Worm (Caenorhabditis elegans): ENCODE results near the gene C23H5.12.

C23H5.12 gene

ce11 chrIV:2133431-2133940 lies at the start of gene C23H5.12:
C23H5.12 (plus strand) TSS chrIV:2133481.
- no peak for TF ChIP-seq W03F9.2 (tag; optimal IDR thresholded peaks at IDR 0.05)
- TF ChIP-seq dao-5 (tag; optimal IDR thresholded peaks at IDR 0.05), result no peak
- no peak for TF ChIP-seq him-1 (tag; optimal IDR thresholded peaks at IDR 0.05)

- TF ChIP-seq dao-5 (tag; optimal IDR thresholded peaks at IDR 0.05) (no peak), W03F9.2 (tag; optimal IDR thresholded peaks at IDR 0.05) (no peak), him-1 (tag; optimal IDR thresholded peaks at IDR 0.05) (no peak)
These were observed 49.5 kb upstream of the C23H5.12 start, which contains the start of gene mca-2 for ce11 chrIV:2083734-2084133. mca-2 (plus strand) TSS chrIV:2084034.

ce11 chrIV:2099771-2100170 lies 33.5 kb upstream of the C23H5.12 start, which contains the start of gene C23H5.11:
C23H5.11 (minus strand) TSS chrIV:2099871.
- TF ChIP-seq dao-5 (tag; optimal IDR thresholded peaks at IDR 0.05) (no peak), W03F9.2 (tag; optimal IDR thresholded peaks at IDR 0.05) (no peak), him-1 (tag; optimal IDR thresholded peaks at IDR 0.05) (no peak)

ce11 chrIV:2102793-2103192 lies 30.5 kb upstream of the C23H5.12 start, which contains the start of gene C23H5.15:
C23H5.15 (minus strand) TSS chrIV:2102893.
- TF ChIP-seq dao-5 (tag; optimal IDR thresholded peaks at IDR 0.05), result no peak

ce11 chrIV:2106708-2107107 lies 26.6 kb upstream of the C23H5.12 start:
- TF ChIP-seq W03F9.2 (tag; optimal IDR thresholded peaks at IDR 0.05) (no peak), him-1 (tag; optimal IDR thresholded peaks at IDR 0.05) (no peak), dao-5 (tag; optimal IDR thresholded peaks at IDR 0.05) (no peak)

ce11 chrIV:2111300-2111874 lies 21.9 kb upstream of the C23H5.12 start, which contains the start of gene che-6:
che-6 (minus strand) TSS chrIV:2111408.
- TF ChIP-seq him-1 (tag; optimal IDR thresholded peaks at IDR 0.05) (no peak), dao-5 (tag; optimal IDR thresholded peaks at IDR 0.05) (no peak), W03F9.2 (tag; optimal IDR thresholded peaks at IDR 0.05) (no peak)

ce11 chrIV:2113362-2114056 lies 19.8 kb upstream of the C23H5.12 start, which contains the start of gene C23H5.8:
C23H5.8 (minus strand) TSS chrIV:2113412.
- no peak for TF ChIP-seq W03F9.2 (tag; optimal IDR thresholded peaks at IDR 0.05)
- no peak for TF ChIP-seq him-1 (tag; optimal IDR thresholded peaks at IDR 0.05)
- TF ChIP-seq dao-5 (tag; optimal IDR thresholded peaks at IDR 0.05), result no peak

ce11 chrIV:2114337-2114736 lies 18.9 kb upstream of the C23H5.12 start, which contains the start of gene xbx-4:
xbx-4 (plus strand) TSS chrIV:2114637.
- TF ChIP-seq dao-5 (tag; optimal IDR thresholded peaks at IDR 0.05), result no peak
- no peak for TF ChIP-seq him-1 (tag; optimal IDR thresholded peaks at IDR 0.05)
- TF ChIP-seq W03F9.2 (tag; optimal IDR thresholded peaks at IDR 0.05), result no peak

- TF ChIP-seq dao-5 (tag; optimal IDR thresholded peaks at IDR 0.05), result no peak
- TF ChIP-seq W03F9.2 (tag; optimal IDR thresholded peaks at IDR 0.05), result no peak
- no peak for TF ChIP-seq him-1 (tag; optimal IDR thresholded peaks at IDR 0.05)
These were observed 16.0 kb upstream of the C23H5.12 start for ce11 chrIV:2117268-2117667.

- TF ChIP-seq dao-5 (tag; optimal IDR thresholded peaks at IDR 0.05) (no peak), W03F9.2 (tag; optimal IDR thresholded peaks at IDR 0.05) (no peak), him-1 (tag; optimal IDR thresholded peaks at IDR 0.05) (no peak)
These were observed 10.8 kb upstream of the C23H5.12 start, which contains the start of gene glb-7 for ce11 chrIV:2122488-2122887. glb-7 (plus strand) TSS chrIV:2122788.

ce11 chrIV:2127375-2127774 lies 5.9 kb upstream of the C23H5.12 start:
- no peak for TF ChIP-seq W03F9.2 (tag; optimal IDR thresholded peaks at IDR 0.05)
- no peak for TF ChIP-seq him-1 (tag; optimal IDR thresholded peaks at IDR 0.05)
- no peak for TF ChIP-seq dao-5 (tag; optimal IDR thresholded peaks at IDR 0.05)

ce11 chrIV:2128761-2129160 lies 4.5 kb upstream of the C23H5.12 start, which contains the start of gene grl-20:
grl-20 (minus strand) TSS chrIV:2128861.
- TF ChIP-seq him-1 (tag; optimal IDR thresholded peaks at IDR 0.05) (no peak), W03F9.2 (tag; optimal IDR thresholded peaks at IDR 0.05) (no peak), dao-5 (tag; optimal IDR thresholded peaks at IDR 0.05) (no peak)

- no peak for TF ChIP-seq W03F9.2 (tag; optimal IDR thresholded peaks at IDR 0.05)
- TF ChIP-seq dao-5 (tag; optimal IDR thresholded peaks at IDR 0.05), result no peak
- TF ChIP-seq him-1 (tag; optimal IDR thresholded peaks at IDR 0.05), result no peak
These were observed 2.6 kb upstream of the C23H5.12 start, which contains the start of gene prmt-6 for ce11 chrIV:2130714-2131113. prmt-6 (plus strand) TSS chrIV:2130965.

ce11 chrIV:2136607-2137006 lies 3.3 kb downstream of the C23H5.12 start, which contains the start of gene test-1:
test-1 (plus strand) TSS chrIV:2136951.
- TF ChIP-seq dao-5 (tag; optimal IDR thresholded peaks at IDR 0.05), result no peak
- no peak for TF ChIP-seq him-1 (tag; optimal IDR thresholded peaks at IDR 0.05)
- no peak for TF ChIP-seq W03F9.2 (tag; optimal IDR thresholded peaks at IDR 0.05)
